Worm (Caenorhabditis elegans) whole organism, mixed stage, embryonic: ENCODE results near the gene ZK1320.7.

ENCODE experiments used
- elt-3 ChIP-seq: fragments of 150-350 bp; optimal IDR thresholded peaks from 2 replicates; lab custom pipeline; 2014; ENCODE audit warnings: missing biosample characterization, missing genetic modification characterization
- mep-1 ChIP-seq: fragments of 150-350 bp; optimal IDR thresholded peaks from 2 replicates; lab custom pipeline; 2017; ENCODE audit warnings: missing biosample characterization, missing genetic modification reagents, missing genetic modification characterization, inconsistent platforms
- nhr-76 ChIP-seq: sonication (generic microtip); optimal IDR thresholded peaks from 2 replicates; lab custom pipeline; 2017; ENCODE audit warnings: missing biosample characterization, missing genetic modification characterization
- snpc-4 ChIP-seq: fragments of 150-350 bp; optimal IDR thresholded peaks from 2 replicates; lab custom pipeline; 2014; ENCODE audit warnings: missing biosample characterization, missing genetic modification characterization
- sptf-1 ChIP-seq: sonication (generic microtip); optimal IDR thresholded peaks from 2 replicates; lab custom pipeline; 2017; ENCODE audit warnings: mild to moderate bottlenecking, missing genetic modification characterization, moderate library complexity, missing compliant biosample characterization
- tbx-8 ChIP-seq: fragments of 200-800 bp; sonication (Bioruptor generic); optimal IDR thresholded peaks from 2 replicates; lab custom pipeline; 2018; ENCODE audit warnings: mild to moderate bottlenecking, missing genetic modification characterization, moderate library complexity, missing compliant biosample characterization
- zip-8 ChIP-seq: fragments of 150-350 bp; optimal IDR thresholded peaks from 2 replicates; lab custom pipeline; 2014; ENCODE audit warnings: missing biosample characterization, missing genetic modification characterization
- ztf-11 ChIP-seq: fragments of 150-350 bp; optimal IDR thresholded peaks from 2 replicates; lab custom pipeline; 2014; ENCODE audit warnings: missing biosample characterization, missing genetic modification characterization

DNA sequence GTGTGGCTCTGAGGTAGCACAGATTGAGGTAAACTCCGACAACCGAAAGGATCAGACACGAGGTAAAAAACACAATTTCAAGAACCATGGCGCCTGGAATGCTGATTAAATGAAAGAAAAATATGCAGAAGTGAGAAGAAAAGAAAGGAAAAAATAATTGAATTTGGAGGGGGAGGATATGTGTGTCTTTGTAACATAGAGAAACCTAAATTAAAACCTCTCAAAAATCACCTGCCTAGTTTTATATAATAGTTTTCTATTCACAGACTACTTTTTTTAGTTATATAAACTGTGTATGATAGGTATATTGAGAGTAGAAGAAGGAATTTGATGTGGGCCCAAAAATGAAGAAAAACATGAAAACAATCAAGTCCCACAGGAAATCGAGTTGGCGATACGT is 5.8 kb upstream of the ZK1320.7 start, which contains the start of gene ZK1320.5:
- TF ChIP-seq ztf-11 (tag; lab: Kevin White, UChicago) (no peak), mep-1 (tag; lab: Kevin White, UChicago) (no peak), tbx-8 (GFP tag; lab: Kevin White, UChicago) (no peak), zip-8 (tag; lab: Kevin White, UChicago) (no peak), sptf-1 (tag; lab: Kevin White, UChicago) (no peak), snpc-4 (no peak), elt-3 (no peak), nhr-76 (tag; lab: Kevin White, UChicago) (no peak)
